Worm (Caenorhabditis elegans): ENCODE measurements around the gene nhr-188.

nhr-188 gene

ce11 chrV:3903424-3903823 lies 45.8 kb upstream of the nhr-188 start:
- no peak for TF ChIP-seq lin-14 (GFP tag; optimal IDR thresholded peaks at IDR 0.05)
- no peak for TF ChIP-seq efl-1 (optimal IDR thresholded peaks at IDR 0.05)
- peak in 1 of 2 experiments; percentile 33 for TF ChIP-seq efl-1 (GFP tag; optimal IDR thresholded peaks at IDR 0.05 in 1 of 2)
- TF ChIP-seq fkh-4 (tag; optimal IDR thresholded peaks at IDR 0.05; ENCODE audit: borderline replicate concordance): no peak
- TF ChIP-seq isw-1 (GFP tag; IDR thresholded peaks at IDR 0.05): no peak

ce11 chrV:3902458-3903157 lies 44.9 kb upstream of the nhr-188 start, which contains the start of the genes str-229 and srh-190:
Gene str-229, minus strand, starts transcription at chrV:3902558.
Gene srh-190, plus strand, starts transcription at chrV:3903107.
- no peak for TF ChIP-seq unc-130 (tag; optimal IDR thresholded peaks at IDR 0.05)
- no peak for TF ChIP-seq nhr-77 (tag; optimal IDR thresholded peaks at IDR 0.05)
- TF ChIP-seq isw-1 (GFP tag; IDR thresholded peaks at IDR 0.05): no peak
- no peak for TF ChIP-seq ceh-88 (GFP tag; IDR thresholded peaks at IDR 0.05)
- no peak for TF ChIP-seq rnt-1 (tag; optimal IDR thresholded peaks at IDR 0.05)
- TF ChIP-seq ceh-8 (GFP tag; optimal IDR thresholded peaks at IDR 0.05): no peak
- no peak for TF ChIP-seq nhr-19 (GFP tag; conservative IDR thresholded peaks at IDR 0.05)
- no peak for TF ChIP-seq jun-1 (tag; optimal IDR thresholded peaks at IDR 0.05)
- TF ChIP-seq hlh-17 (GFP tag; optimal IDR thresholded peaks at IDR 0.05; ENCODE audit: borderline replicate concordance): no peak
- TF ChIP-seq fkh-8 (tag; optimal IDR thresholded peaks at IDR 0.05): no peak
- TF ChIP-seq nhr-237 (tag; optimal IDR thresholded peaks at IDR 0.05): no peak
- no peak for TF ChIP-seq ztf-4 (tag; optimal IDR thresholded peaks at IDR 0.05)
- TF ChIP-seq fkh-4 (tag; optimal IDR thresholded peaks at IDR 0.05; ENCODE audit: borderline replicate concordance): no peak
- TF ChIP-seq tlp-1 (tag; optimal IDR thresholded peaks at IDR 0.05): no peak
- no peak for TF ChIP-seq nhr-84 (tag; optimal IDR thresholded peaks at IDR 0.05)
- TF ChIP-seq zip-4 (GFP tag; optimal IDR thresholded peaks at IDR 0.05): no peak
- no peak for TF ChIP-seq unc-86 (tag; optimal IDR thresholded peaks at IDR 0.05)
- TF ChIP-seq ces-1 (GFP tag; optimal IDR thresholded peaks at IDR 0.05): no peak
- no peak for TF ChIP-seq alr-1 (tag; optimal IDR thresholded peaks at IDR 0.05; ENCODE audit: borderline replicate concordance)
- no peak for TF ChIP-seq swsn-7 (tag; optimal IDR thresholded peaks at IDR 0.05)

- no peak for TF ChIP-seq vab-15 (tag; optimal IDR thresholded peaks at IDR 0.05)
- TF ChIP-seq C04F5.9 (tag; optimal IDR thresholded peaks at IDR 0.05): no peak
- TF ChIP-seq isw-1 (GFP tag; IDR thresholded peaks at IDR 0.05): no peak
- TF ChIP-seq grh-1 (GFP tag; IDR thresholded peaks at IDR 0.05): no peak
- no peak for TF ChIP-seq unc-30 (tag; optimal IDR thresholded peaks at IDR 0.05)
Measured at ce11 chrV:3900102-3900501, 42.4 kb upstream of the nhr-188 start, which contains the start of gene irld-22. Gene irld-22, minus strand, starts transcription at chrV:3900202.

ce11 chrV:3896018-3896417 lies 38.4 kb upstream of the nhr-188 start:
- TF ChIP-seq lin-14 (GFP tag; optimal IDR thresholded peaks at IDR 0.05) (no peak), efl-1 (optimal IDR thresholded peaks at IDR 0.05) (no peak), efl-1 (GFP tag; optimal IDR thresholded peaks at IDR 0.05 in 1 of 2) (no peak)

ce11 chrV:3894661-3895060 lies 37.0 kb upstream of the nhr-188 start, which contains the start of gene sre-9:
Gene sre-9, plus strand, starts transcription at chrV:3894961.
- TF ChIP-seq sox-4 (tag; optimal IDR thresholded peaks at IDR 0.05) (no peak), ces-1 (GFP tag; optimal IDR thresholded peaks at IDR 0.05) (no peak), grh-1 (GFP tag; IDR thresholded peaks at IDR 0.05) (no peak), nhr-76 (tag; optimal IDR thresholded peaks at IDR 0.05) (no peak), mab-9 (GFP tag; IDR thresholded peaks at IDR 0.05) (no peak), nhr-28 (tag; optimal IDR thresholded peaks at IDR 0.05) (no peak), rnt-1 (tag; optimal IDR thresholded peaks at IDR 0.05) (no peak), C34B4.2 (tag; optimal IDR thresholded peaks at IDR 0.05) (no peak), C04F5.9 (tag; optimal IDR thresholded peaks at IDR 0.05) (no peak), fkh-10 (GFP tag; optimal IDR thresholded peaks at IDR 0.05) (no peak), nhr-85 (tag) (no peak), unc-130 (tag; optimal IDR thresholded peaks at IDR 0.05) (no peak), efl-3 (GFP tag; optimal IDR thresholded peaks at IDR 0.05) (no peak)

Measured in whole organism, L1 larva.